Worm (Caenorhabditis elegans): ENCODE results near the gene natc-2.

The natc-2 gene

ce11 chrV:5273770-5274169 lies at the start of gene natc-2:
Gene natc-2, plus strand, starts transcription at chrV:5274070.
- TF ChIP-seq W03F9.2 (tag; optimal IDR thresholded peaks at IDR 0.05), result no peak
- TF ChIP-seq him-1 (tag; optimal IDR thresholded peaks at IDR 0.05), result no peak
- no peak for TF ChIP-seq dao-5 (tag; optimal IDR thresholded peaks at IDR 0.05)

ce11 chrV:5225660-5226059 lies 48.2 kb upstream of the natc-2 start:
- TF ChIP-seq W03F9.2 (tag; optimal IDR thresholded peaks at IDR 0.05) (no peak), dao-5 (tag; optimal IDR thresholded peaks at IDR 0.05) (no peak), him-1 (tag; optimal IDR thresholded peaks at IDR 0.05) (no peak)

ce11 chrV:5228513-5228912 lies 45.4 kb upstream of the natc-2 start:
- TF ChIP-seq W03F9.2 (tag; optimal IDR thresholded peaks at IDR 0.05) (no peak), him-1 (tag; optimal IDR thresholded peaks at IDR 0.05) (no peak), dao-5 (tag; optimal IDR thresholded peaks at IDR 0.05) (no peak)

ce11 chrV:5233777-5234176 lies 40.1 kb upstream of the natc-2 start, which contains the start of gene cest-32:
Gene cest-32, minus strand, starts transcription at chrV:5233891.
- no peak for TF ChIP-seq W03F9.2 (tag; optimal IDR thresholded peaks at IDR 0.05)
- no peak for TF ChIP-seq dao-5 (tag; optimal IDR thresholded peaks at IDR 0.05)
- no peak for TF ChIP-seq him-1 (tag; optimal IDR thresholded peaks at IDR 0.05)

- TF ChIP-seq him-1 (tag; optimal IDR thresholded peaks at IDR 0.05) (no peak), W03F9.2 (tag; optimal IDR thresholded peaks at IDR 0.05) (no peak), dao-5 (tag; optimal IDR thresholded peaks at IDR 0.05) (no peak)
These were observed 36.8 kb upstream of the natc-2 start, which contains the start of gene cest-35.2 for ce11 chrV:5237116-5237515. Gene cest-35.2, minus strand, starts transcription at chrV:5237216.

- TF ChIP-seq dao-5 (tag; optimal IDR thresholded peaks at IDR 0.05) (no peak), W03F9.2 (tag; optimal IDR thresholded peaks at IDR 0.05) (no peak)
These were observed 34.5 kb upstream of the natc-2 start, which contains the start of gene C52A10.3 for ce11 chrV:5239404-5239803. Gene C52A10.3, minus strand, starts transcription at chrV:5239504.

- TF ChIP-seq W03F9.2 (tag; optimal IDR thresholded peaks at IDR 0.05) (no peak), dao-5 (tag; optimal IDR thresholded peaks at IDR 0.05) (no peak), him-1 (tag; optimal IDR thresholded peaks at IDR 0.05) (no peak)
These were observed 34.0 kb upstream of the natc-2 start, which contains the start of gene B0238.15 for ce11 chrV:5239903-5240302. Gene B0238.15, plus strand, starts transcription at chrV:5240203.

- TF ChIP-seq W03F9.2 (tag; optimal IDR thresholded peaks at IDR 0.05) (no peak), him-1 (tag; optimal IDR thresholded peaks at IDR 0.05) (no peak), dao-5 (tag; optimal IDR thresholded peaks at IDR 0.05) (no peak)
These were observed 30.8 kb upstream of the natc-2 start, which contains the start of gene cest-35.1 for ce11 chrV:5243036-5243435. Gene cest-35.1, minus strand, starts transcription at chrV:5243136.

ce11 chrV:5252016-5252415 lies 21.9 kb upstream of the natc-2 start, which contains the start of gene srt-68:
Gene srt-68, minus strand, starts transcription at chrV:5252116.
- TF ChIP-seq W03F9.2 (tag; optimal IDR thresholded peaks at IDR 0.05) (no peak), him-1 (tag; optimal IDR thresholded peaks at IDR 0.05) (no peak)

ce11 chrV:5257358-5257757 lies 16.5 kb upstream of the natc-2 start, which contains the start of gene srt-67:
Gene srt-67, minus strand, starts transcription at chrV:5257458.
- TF ChIP-seq dao-5 (tag; optimal IDR thresholded peaks at IDR 0.05) (no peak), him-1 (tag; optimal IDR thresholded peaks at IDR 0.05) (no peak)

- TF ChIP-seq W03F9.2 (tag; optimal IDR thresholded peaks at IDR 0.05) (no peak), dao-5 (tag; optimal IDR thresholded peaks at IDR 0.05) (no peak), him-1 (tag; optimal IDR thresholded peaks at IDR 0.05) (no peak)
These were observed 14.4 kb upstream of the natc-2 start, which contains the start of gene srt-70 for ce11 chrV:5259448-5259847. Gene srt-70, minus strand, starts transcription at chrV:5259548.

- TF ChIP-seq him-1 (tag; optimal IDR thresholded peaks at IDR 0.05) (no peak), W03F9.2 (tag; optimal IDR thresholded peaks at IDR 0.05) (no peak), dao-5 (tag; optimal IDR thresholded peaks at IDR 0.05) (no peak)
These were observed 10.9 kb upstream of the natc-2 start, which contains the start of gene cest-30 for ce11 chrV:5262999-5263398. Gene cest-30, minus strand, starts transcription at chrV:5263099.

ce11 chrV:5265581-5265980 lies 8.3 kb upstream of the natc-2 start, which contains the start of the genes srt-69 and B0238.12:
Gene srt-69, minus strand, starts transcription at chrV:5265681.
Gene B0238.12, plus strand, starts transcription at chrV:5265844.
- no peak for TF ChIP-seq him-1 (tag; optimal IDR thresholded peaks at IDR 0.05)
- no peak for TF ChIP-seq W03F9.2 (tag; optimal IDR thresholded peaks at IDR 0.05)
- TF ChIP-seq dao-5 (tag; optimal IDR thresholded peaks at IDR 0.05), result no peak

- no peak for TF ChIP-seq W03F9.2 (tag; optimal IDR thresholded peaks at IDR 0.05)
These were observed 4.8 kb upstream of the natc-2 start, which contains the start of gene penr-1 for ce11 chrV:5269024-5269535. Gene penr-1, plus strand, starts transcription at chrV:5269485.

- TF ChIP-seq him-1 (tag; optimal IDR thresholded peaks at IDR 0.05) (no peak), W03F9.2 (tag; optimal IDR thresholded peaks at IDR 0.05) (no peak), dao-5 (tag; optimal IDR thresholded peaks at IDR 0.05) (no peak)
These were observed 2.4 kb upstream of the natc-2 start for ce11 chrV:5271487-5271886.

All from whole organism, L4/young adult.